Fruit fly (Drosophila melanogaster) whole organism, embryonic: ENCODE measurements around the gene Trf5.
A peak's percentile ranks its signal among the peaks of the same experiment; 100 is the strongest.

Experiments
- B-H2 ChIP-seq: fragments of 200-800 bp; sonication (Bioruptor generic); optimal IDR thresholded peaks from 2 replicates; lab custom pipeline; 2018; ENCODE audit warnings: missing biosample characterization, mild to moderate bottlenecking, missing genetic modification characterization
- Bgb ChIP-seq: fragments of 200-800 bp; sonication (Bioruptor generic); IDR thresholded peaks from 2 replicates; pipeline ENCODE4 v1.3.6; 2022; ENCODE audit warnings: missing biosample characterization, missing genetic modification characterization; ENCODE audit not compliant: partially characterized antibody
- CG10274 ChIP-seq: fragments of 200-800 bp; sonication (Bioruptor generic); optimal IDR thresholded peaks from 3 replicates; lab custom pipeline; 2017; ENCODE audit warnings: missing biosample characterization, mild to moderate bottlenecking, missing genetic modification characterization
- CG11456 ChIP-seq: fragments of 200-800 bp; sonication (Bioruptor generic); IDR thresholded peaks from 3 replicates; pipeline ENCODE4 v1.3.6; 2022; ENCODE audit warnings: missing biosample characterization, missing genetic modification characterization
- CG11696 ChIP-seq: fragments of 200-800 bp; sonication (Bioruptor generic); IDR thresholded peaks from 2 replicates; pipeline ENCODE4 v1.3.6; 2022; ENCODE audit warnings: missing biosample characterization, missing genetic modification characterization
- CG12659 ChIP-seq: fragments of 200-800 bp; sonication (Bioruptor generic); optimal IDR thresholded peaks from 3 replicates; lab custom pipeline; 2017; ENCODE audit warnings: mild to moderate bottlenecking, missing biosample characterization, missing genetic modification reagents, missing genetic modification characterization
- CG12769 ChIP-seq: fragments of 200-800 bp; sonication (Bioruptor generic); optimal IDR thresholded peaks from 2 replicates; lab custom pipeline; 2019; ENCODE audit warnings: missing biosample characterization, mild to moderate bottlenecking, missing genetic modification characterization, moderate library complexity
- CG13894 ChIP-seq: fragments of 200-800 bp; sonication (Bioruptor generic); optimal IDR thresholded peaks from 3 replicates; lab custom pipeline; 2018; ENCODE audit warnings: missing biosample characterization, mild to moderate bottlenecking, missing genetic modification characterization, moderate library complexity
- CG14860 ChIP-seq: fragments of 200-800 bp; sonication (Bioruptor generic); IDR thresholded peaks from 3 replicates; pipeline ENCODE4 v1.3.6; 2022; ENCODE audit warnings: missing biosample characterization, missing genetic modification characterization; ENCODE audit not compliant: partially characterized antibody
- CG17385 ChIP-seq: fragments of 200-800 bp; sonication (Bioruptor generic); optimal IDR thresholded peaks from 3 replicates; lab custom pipeline; 2018; ENCODE audit warnings: missing biosample characterization, mild to moderate bottlenecking, missing genetic modification characterization
- CG1832 ChIP-seq: fragments of 200-800 bp; sonication (Bioruptor generic); optimal IDR thresholded peaks from 2 replicates; lab custom pipeline; 2017; ENCODE audit warnings: missing biosample characterization, mild to moderate bottlenecking, missing genetic modification characterization, inconsistent platforms
- CG2678 ChIP-seq: fragments of 200-800 bp; sonication (Bioruptor generic); optimal IDR thresholded peaks from 3 replicates; lab custom pipeline; 2019; ENCODE audit warnings: missing biosample characterization, mild to moderate bottlenecking, missing genetic modification characterization, moderate library complexity
- CG3281 ChIP-seq: fragments of 200-800 bp; sonication (Bioruptor generic); optimal IDR thresholded peaks from 3 replicates; lab custom pipeline; 2017; ENCODE audit warnings: missing biosample characterization, mild to moderate bottlenecking, missing genetic modification characterization
- CG33557 ChIP-seq: fragments of 200-800 bp; sonication (Bioruptor generic); optimal IDR thresholded peaks from 2 replicates; lab custom pipeline; 2019; ENCODE audit warnings: missing biosample characterization, mild to moderate bottlenecking, missing genetic modification characterization, moderate library complexity
- CG34376 ChIP-seq: fragments of 200-800 bp; sonication (Bioruptor generic); optimal IDR thresholded peaks from 2 replicates; lab custom pipeline; 2018; ENCODE audit warnings: missing biosample characterization, mild to moderate bottlenecking, missing genetic modification characterization
- CG3995 ChIP-seq: fragments of 200-800 bp; sonication (Bioruptor generic); optimal IDR thresholded peaks from 3 replicates; lab custom pipeline; 2016; ENCODE audit warnings: missing biosample characterization, missing genetic modification characterization
- CG4730 ChIP-seq: fragments of 200-800 bp; sonication (Bioruptor generic); IDR thresholded peaks from 2 replicates; pipeline ENCODE4 v1.3.6; 2022; ENCODE audit warnings: missing biosample characterization, missing genetic modification characterization
- CG7372 ChIP-seq: fragments of 200-800 bp; sonication (Bioruptor generic); IDR thresholded peaks from 2 replicates; pipeline ENCODE4 v1.3.6; 2022; ENCODE audit warnings: missing biosample characterization, missing genetic modification characterization
- CG7556 ChIP-seq: fragments of 200-800 bp; sonication (Bioruptor generic); optimal IDR thresholded peaks from 2 replicates; lab custom pipeline; 2017; ENCODE audit warnings: missing biosample characterization, mild to moderate bottlenecking, missing genetic modification characterization
- CG9727 ChIP-seq: fragments of 200-800 bp; sonication (Bioruptor generic); optimal IDR thresholded peaks from 3 replicates; lab custom pipeline; 2017; ENCODE audit warnings: missing biosample characterization, mild to moderate bottlenecking, missing genetic modification characterization
- CG9932 ChIP-seq: fragments of 200-800 bp; sonication (Bioruptor generic); IDR thresholded peaks from 2 replicates; pipeline ENCODE4 v1.3.6; 2022; ENCODE audit warnings: missing biosample characterization, missing genetic modification characterization
- Dip3 ChIP-seq: fragments of 200-800 bp; sonication (Bioruptor generic); optimal IDR thresholded peaks from 3 replicates; lab custom pipeline; 2016; ENCODE audit warnings: missing biosample characterization, missing genetic modification characterization
- Ets65A ChIP-seq: fragments of 200-800 bp; sonication (Bioruptor generic); peaks from one replicate; lab custom pipeline; 2016; ENCODE audit warnings: missing biosample characterization, missing genetic modification characterization
- Ets97D ChIP-seq: fragments of 200-800 bp; sonication (Bioruptor generic); optimal IDR thresholded peaks from 3 replicates; lab custom pipeline; 2016; ENCODE audit warnings: missing biosample characterization, missing genetic modification characterization
- Fer1 ChIP-seq: fragments of 200-800 bp; sonication (Bioruptor generic); optimal IDR thresholded peaks from 2 replicates; lab custom pipeline; 2017; ENCODE audit warnings: missing biosample characterization, mild to moderate bottlenecking, missing genetic modification characterization
- HmgZ ChIP-seq: fragments of 200-800 bp; sonication (Bioruptor generic); optimal IDR thresholded peaks from 2 replicates; lab custom pipeline; 2018; ENCODE audit warnings: missing biosample characterization, mild to moderate bottlenecking, missing genetic modification characterization
- Med ChIP-seq: fragments of 200-800 bp; sonication (Bioruptor generic); peaks from one replicate; lab custom pipeline; 2016; ENCODE audit warnings: missing biosample characterization, missing genetic modification characterization, mild to moderate bottlenecking, inconsistent platforms, moderate library complexity
- NfI ChIP-seq: fragments of 200-800 bp; sonication (Bioruptor generic); optimal IDR thresholded peaks from 3 replicates; lab custom pipeline; 2018; ENCODE audit warnings: missing biosample characterization, mild to moderate bottlenecking, missing genetic modification characterization, moderate library complexity
- Ptx1 ChIP-seq: fragments of 200-800 bp; sonication (Bioruptor generic); IDR thresholded peaks from 2 replicates; pipeline ENCODE4 v1.3.6; 2022; ENCODE audit warnings: missing biosample characterization, missing genetic modification characterization
- Rfx ChIP-seq: fragments of 200-800 bp; sonication (Bioruptor generic); IDR thresholded peaks from 2 replicates; pipeline ENCODE4 v1.3.6; 2022; ENCODE audit warnings: missing biosample characterization, missing genetic modification characterization
- Xrp1 ChIP-seq: fragments of 200-800 bp; sonication (Bioruptor generic); IDR thresholded peaks from 2 replicates; pipeline ENCODE4 v1.3.6; 2022; ENCODE audit warnings: missing biosample characterization, missing genetic modification characterization
- al ChIP-seq: fragments of 200-800 bp; sonication (Bioruptor generic); IDR thresholded peaks from 2 replicates; pipeline ENCODE4 v1.3.6; 2022; ENCODE audit warnings: missing biosample characterization, missing genetic modification characterization
- caup ChIP-seq: fragments of 200-800 bp; sonication (Bioruptor generic); optimal IDR thresholded peaks from 3 replicates; lab custom pipeline; 2017; ENCODE audit warnings: missing biosample characterization, mild to moderate bottlenecking, missing genetic modification characterization, moderate library complexity; ENCODE audit not compliant: severe bottlenecking
- chif ChIP-seq, 2 experiments: fragments of 200-800 bp; sonication (Bioruptor generic); optimal IDR thresholded peaks; 3 replicates each; lab custom pipeline; 2016; ENCODE audit warnings: missing biosample characterization in 2 of 2, missing genetic modification characterization in 2 of 2
- ci ChIP-seq: fragments of 200-800 bp; sonication (Bioruptor generic); IDR thresholded peaks from 3 replicates; pipeline ENCODE4 v1.3.6; 2022; ENCODE audit warnings: missing biosample characterization, missing genetic modification characterization
- dpn ChIP-seq, 2 experiments: fragments of 200-800 bp; sonication (Bioruptor generic); optimal IDR thresholded peaks; 3 replicates each; lab custom pipeline; 2016; ENCODE audit warnings: missing biosample characterization in 2 of 2, missing genetic modification characterization in 2 of 2
- fd96Cb ChIP-seq: fragments of 200-800 bp; sonication (Bioruptor generic); optimal IDR thresholded peaks from 2 replicates; lab custom pipeline; 2018; ENCODE audit warnings: missing biosample characterization, mild to moderate bottlenecking, missing genetic modification characterization, moderate library complexity
- fru ChIP-seq: fragments of >200 bp; optimal IDR thresholded peaks from 2 replicates; lab custom pipeline; 2017
- grn ChIP-seq: fragments of 200-800 bp; sonication (Bioruptor generic); optimal IDR thresholded peaks from 3 replicates; lab custom pipeline; 2017; ENCODE audit warnings: missing biosample characterization, missing genetic modification characterization
- knrl ChIP-seq: fragments of 200-800 bp; sonication (Bioruptor generic); IDR thresholded peaks from 3 replicates; pipeline ENCODE4 v1.3.6; 2022; ENCODE audit warnings: missing biosample characterization, missing genetic modification characterization; ENCODE audit not compliant: partially characterized antibody
- psq ChIP-seq: fragments of 200-800 bp; sonication (Bioruptor generic); optimal IDR thresholded peaks from 2 replicates; lab custom pipeline; 2017; ENCODE audit warnings: missing biosample characterization, missing genetic modification characterization
- sr ChIP-seq: fragments of 200-800 bp; sonication (Bioruptor generic); IDR thresholded peaks from 3 replicates; pipeline ENCODE4 v1.3.6; 2022; ENCODE audit warnings: missing biosample characterization, missing genetic modification characterization
- tgo ChIP-seq: fragments of 200-800 bp; sonication (Bioruptor generic); IDR thresholded peaks from 3 replicates; pipeline ENCODE4 v1.3.6; 2022; ENCODE audit warnings: missing biosample characterization, missing genetic modification characterization
- unc-4 ChIP-seq: fragments of 200-800 bp; sonication (Bioruptor generic); IDR thresholded peaks from 2 replicates; pipeline ENCODE4 v1.3.6; 2022; ENCODE audit warnings: missing biosample characterization, missing genetic modification characterization; ENCODE audit not compliant: partially characterized antibody
- yki ChIP-seq: fragments of >200 bp; optimal IDR thresholded peaks from 3 replicates; lab custom pipeline; 2018
- zen ChIP-seq: fragments of 200-800 bp; sonication (Bioruptor generic); optimal IDR thresholded peaks from 3 replicates; lab custom pipeline; 2018; ENCODE audit warnings: missing biosample characterization, mild to moderate bottlenecking, missing genetic modification characterization, moderate library complexity
- zfh1 ChIP-seq: fragments of 200-800 bp; sonication (Bioruptor generic); IDR thresholded peaks from 3 replicates; pipeline ENCODE4 v1.3.6; 2022; ENCODE audit warnings: missing biosample characterization, missing genetic modification characterization

The Trf5 gene

DNA sequence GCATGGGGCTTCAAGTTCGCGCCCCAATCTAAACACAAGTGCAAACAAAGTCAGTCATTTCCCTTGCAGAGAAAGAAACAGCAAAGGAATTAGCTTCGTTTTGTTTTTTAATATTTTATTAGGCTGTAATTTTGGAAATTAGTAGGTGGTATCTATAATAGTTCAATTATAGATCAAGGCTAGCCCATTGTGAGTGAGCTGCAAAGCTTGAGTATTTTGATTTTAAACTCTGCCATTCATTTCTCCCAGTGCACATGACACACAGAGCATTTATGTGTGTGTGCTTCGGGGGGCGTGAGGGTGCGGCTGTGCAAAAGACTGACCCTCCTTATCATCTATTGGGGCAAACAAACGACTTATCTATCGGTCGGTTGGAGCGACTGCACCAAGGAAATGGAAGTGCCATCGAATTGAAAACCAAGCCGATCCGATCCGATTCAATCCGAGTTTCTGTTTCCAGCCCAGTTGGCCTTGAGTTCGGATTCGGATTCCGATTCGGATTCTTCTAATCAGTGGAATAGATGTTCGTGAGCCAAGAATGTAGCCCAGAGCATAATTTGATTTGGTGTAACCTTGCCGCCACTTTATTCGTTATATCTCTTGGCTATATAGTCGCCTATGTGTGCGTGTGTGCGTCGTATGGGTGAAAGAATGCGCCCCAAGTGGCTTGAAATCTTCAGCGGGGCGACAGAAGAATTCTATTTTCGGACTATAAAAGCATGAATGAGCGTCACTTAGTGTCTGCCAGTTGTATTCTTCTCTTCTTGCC, 35.3 kb upstream of the Trf5 start (continued):
- TF ChIP-seq CG7556 (GFP tag; lab: Kevin White, UChicago) = peak; percentile 25
- TF ChIP-seq CG9932 = peak; percentile 26; the same call in 1 of the 2 replicates
- no peak for TF ChIP-seq CG14860 (GFP tag; lab: Robert Waterston, UW)
- no peak for TF ChIP-seq psq (GFP tag; lab: Kevin White, UChicago)
- peak; percentile 42 for TF ChIP-seq fd96Cb (tag; lab: Kevin White, UChicago)
- no peak for TF ChIP-seq fru
- TF ChIP-seq Ets97D (GFP tag; lab: Kevin White, UChicago) = no peak
- no peak for TF ChIP-seq yki
- TF ChIP-seq zfh1 (GFP tag; lab: Robert Waterston, UW) = no peak

DNA sequence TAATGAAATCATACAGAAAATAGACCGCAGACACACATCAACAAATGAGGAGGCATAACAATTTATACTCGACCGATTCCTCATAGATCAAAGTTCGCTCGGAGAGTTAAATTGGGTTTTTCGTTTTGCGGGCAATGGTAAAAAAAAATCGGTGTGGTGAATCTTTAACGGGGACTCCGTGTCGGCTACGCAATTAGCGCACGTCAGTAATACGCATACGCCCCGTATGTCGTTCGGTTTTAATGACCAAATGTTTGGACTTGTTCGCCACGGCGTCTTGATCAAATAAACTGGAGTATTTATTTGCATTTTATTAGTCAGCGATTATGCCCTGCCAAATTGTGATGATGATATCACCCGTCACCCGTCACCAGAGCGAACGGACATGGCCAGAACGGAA, 34.5 kb upstream of the Trf5 start:
- TF ChIP-seq CG12769 (tag; lab: Kevin White, UChicago) (peak; percentile 9), CG7372 (GFP tag; lab: Robert Waterston, UW) (peak; percentile 91), caup (GFP tag; lab: Kevin White, UChicago) (no peak), Med (GFP tag; lab: Kevin White, UChicago) (peak; percentile 28), Rfx (GFP tag; lab: Robert Waterston, UW) (no peak), CG13894 (peak; percentile 1)

DNA sequence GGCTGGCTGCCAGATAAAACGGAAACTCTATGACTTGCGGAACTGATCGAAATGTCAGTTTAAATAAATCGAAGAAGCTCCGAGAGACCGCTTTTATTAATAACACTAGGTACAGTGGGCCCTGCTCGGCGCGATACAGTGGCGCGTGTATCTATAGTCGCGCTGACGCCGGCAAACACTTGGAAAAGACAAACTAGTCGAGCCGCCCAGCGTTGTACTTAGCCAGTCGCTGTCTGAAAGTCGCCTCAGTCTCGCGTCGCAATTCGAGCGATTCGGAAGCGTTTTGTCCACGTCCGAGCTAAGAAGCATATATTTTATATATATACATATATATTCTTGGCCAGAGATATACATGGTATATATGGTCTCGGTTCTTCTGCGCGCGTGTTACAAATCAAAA, 33.6 kb upstream of the Trf5 start:
- TF ChIP-seq CG12659 (GFP tag; lab: Kevin White, UChicago) (peak; percentile 24), sr (GFP tag; lab: Robert Waterston, UW) (0 out of 3 replicates have a peak, but pooled peaks have one; percentile 26), CG4730 (GFP tag; lab: Robert Waterston, UW) (peak; percentile 61; the same call in 1 of the 2 replicates), CG9727 (no peak), zen (tag; lab: Kevin White, UChicago) (no peak), CG33557 (GFP tag; lab: Kevin White, UChicago) (no peak), CG10274 (peak; percentile 49), CG2678 (peak; percentile 48), grn (GFP tag; lab: Kevin White, UChicago) (no peak), HmgZ (tag; lab: Kevin White, UChicago) (peak; percentile 23), CG11696 (GFP tag; lab: Robert Waterston, UW) (peak; percentile 62), NfI (GFP tag; lab: Kevin White, UChicago) (peak; percentile 46), Bgb (GFP tag; lab: Robert Waterston, UW) (no peak), Ets65A (GFP tag; lab: Kevin White, UChicago) (peak; percentile 73), dpn (GFP tag; optimal IDR thresholded peaks at IDR 0.05; lab: Kevin White, UChicago) (peak; percentile 1 to 61), CG11456 (GFP tag; lab: Robert Waterston, UW) (peak; percentile 83), knrl (GFP tag; lab: Robert Waterston, UW) (no peak), Xrp1 (0 out of 2 replicates have a peak, but pooled peaks have one; percentile 29), chif (GFP tag; optimal IDR thresholded peaks at IDR 0.05; lab: Kevin White, UChicago) (no peak), Dip3 (peak; percentile 37), al (GFP tag; lab: Robert Waterston, UW) (peak; percentile 60), CG3281 (GFP tag; lab: Kevin White, UChicago) (peak; percentile 59), CG1832 (no peak), CG34376 (GFP tag; lab: Kevin White, UChicago) (peak; percentile 17), CG3995 (GFP tag; lab: Kevin White, UChicago) (no peak), Fer1 (peak; percentile 61), unc-4 (GFP tag; lab: Robert Waterston, UW) (no peak), tgo (GFP tag; lab: Robert Waterston, UW) (peak; percentile 34; the same call in 2 of the 3 replicates), B-H2 (GFP tag; lab: Kevin White, UChicago) (peak; percentile 45), Ptx1 (GFP tag; lab: Robert Waterston, UW) (peak; percentile 30; the same call in 1 of the 2 replicates), ci (GFP tag; lab: Robert Waterston, UW) (no peak), CG17385 (GFP tag; lab: Kevin White, UChicago) (peak; percentile 25)
